Worm (Caenorhabditis elegans) whole organism, L4 larva: ENCODE measurements around the gene F44G4.1.

Source experiments
- ZK546.5 ChIP-seq, 2 experiments: sonication (generic microtip); optimal IDR thresholded peaks; 2 replicates each; lab custom pipeline; 2017; ENCODE audit warnings: missing biosample characterization in 2 of 2, missing genetic modification characterization in 2 of 2
- ama-1 ChIP-seq: fragments of 150-350 bp; optimal IDR thresholded peaks from 2 replicates; lab custom pipeline; 2014; ENCODE audit warnings: inconsistent platforms, mixed read lengths
- attf-4 ChIP-seq: sonication (generic microtip); optimal IDR thresholded peaks from 3 replicates; lab custom pipeline; 2017; ENCODE audit warnings: missing biosample characterization, missing genetic modification characterization
- ceh-82 ChIP-seq: sonication (generic microtip); optimal IDR thresholded peaks from 2 replicates; lab custom pipeline; 2017; ENCODE audit warnings: missing biosample characterization, missing genetic modification characterization
- lsy-2 ChIP-seq, 2 experiments: fragments of 150-350 bp in 1 of 2; sonication (generic microtip) in 1 of 2; optimal IDR thresholded peaks; 2 replicates each; lab custom pipeline; 2014 to 2017; ENCODE audit warnings: missing biosample characterization in 2 of 2, missing genetic modification characterization in 2 of 2
- unc-39 ChIP-seq: sonication (generic microtip); optimal IDR thresholded peaks from 2 replicates; lab custom pipeline; 2017; ENCODE audit warnings: missing biosample characterization, missing genetic modification characterization

DNA sequence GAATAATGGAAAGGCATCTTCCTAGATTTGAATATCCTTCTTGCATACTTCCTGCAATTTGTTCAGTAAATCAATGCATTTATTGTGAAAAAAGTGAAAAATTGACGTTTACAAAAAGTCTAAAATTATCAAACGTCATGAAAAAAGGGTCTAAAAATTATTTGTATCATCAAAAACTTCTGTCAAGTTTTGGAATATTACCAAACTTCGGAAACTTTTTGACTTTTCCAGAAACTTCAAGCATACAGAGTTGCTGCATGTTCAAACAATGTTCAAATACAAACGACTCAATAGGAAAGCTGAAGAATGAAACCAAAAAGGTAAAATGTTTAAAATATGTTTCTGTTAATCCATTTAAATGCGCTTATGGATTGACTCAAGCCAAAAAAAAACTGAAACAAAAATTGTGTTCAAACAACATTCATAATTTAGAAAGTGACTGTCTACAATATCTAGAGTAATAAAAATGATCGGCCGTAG, 7.3 kb downstream of the F44G4.1 start, which contains the start of gene F44G4.6:
- TF ChIP-seq ama-1 = no peak
- no peak for TF ChIP-seq ZK546.5 (tag; optimal IDR thresholded peaks at IDR 0.05; lab: Kevin White, UChicago)
- no peak for TF ChIP-seq unc-39 (tag; lab: Kevin White, UChicago)
- TF ChIP-seq attf-4 = no peak
- TF ChIP-seq ceh-82 (tag; lab: Kevin White, UChicago) = no peak
- TF ChIP-seq lsy-2 (tag; optimal IDR thresholded peaks at IDR 0.05; lab: Kevin White, UChicago) = no peak
